Worm (Caenorhabditis elegans) whole organism, L4 larva: ENCODE data around the gene sdz-26.

Experiments used
- D1046.2 ChIP-seq: fragments of 200-800 bp; sonication (Bioruptor generic); IDR thresholded peaks from 2 replicates; pipeline ENCODE4 v1.3.6; 2022; ENCODE audit warnings: missing genetic modification characterization, missing compliant biosample characterization
- F26F4.8 ChIP-seq: fragments of 200-800 bp; sonication (Bioruptor generic); conservative IDR thresholded peaks from 2 replicates; pipeline ENCODE4 v1.3.6; 2022; ENCODE audit warnings: missing genetic modification characterization, missing compliant biosample characterization
- F37D6.2 ChIP-seq: sonication (generic microtip); optimal IDR thresholded peaks from 2 replicates; lab custom pipeline; 2016; ENCODE audit warnings: mild to moderate bottlenecking, missing genetic modification characterization, missing compliant biosample characterization
- F44E2.7 ChIP-seq: fragments of 200-800 bp; sonication (Bioruptor generic); IDR thresholded peaks from 2 replicates; pipeline ENCODE4 v2.1.2; 2022; ENCODE audit warnings: missing genetic modification characterization, missing compliant biosample characterization
- T20F7.1 ChIP-seq: fragments of 200-800 bp; sonication (Bioruptor generic); optimal IDR thresholded peaks from 2 replicates; lab custom pipeline; 2018; ENCODE audit warnings: mild to moderate bottlenecking, missing genetic modification characterization, missing compliant biosample characterization
- T26A8.4 ChIP-seq: fragments of 200-800 bp; sonication (Bioruptor generic); IDR thresholded peaks from 2 replicates; pipeline ENCODE4 v1.3.6; 2022; ENCODE audit warnings: missing genetic modification characterization, missing compliant biosample characterization
- Y48G9A.11 ChIP-seq: fragments of 200-800 bp; sonication (Bioruptor generic); IDR thresholded peaks from 2 replicates; pipeline ENCODE4 v1.3.6; 2022; ENCODE audit warnings: missing genetic modification reagents, missing genetic modification characterization, missing compliant biosample characterization
- ZK337.2 ChIP-seq: fragments of 200-800 bp; sonication (Bioruptor generic); IDR thresholded peaks from 2 replicates; pipeline ENCODE4 v1.3.6; 2022; ENCODE audit warnings: missing genetic modification reagents, missing genetic modification characterization, missing compliant biosample characterization
- ZK546.5 ChIP-seq, 2 experiments: sonication (generic microtip); optimal IDR thresholded peaks; 2 replicates each; lab custom pipeline; 2017; ENCODE audit warnings: missing biosample characterization in 2 of 2, missing genetic modification characterization in 2 of 2
- aha-1 ChIP-seq: fragments of 150-350 bp; peaks from one replicate; lab custom pipeline; 2014; ENCODE audit warnings: missing biosample characterization, missing genetic modification characterization
- ceh-44 ChIP-seq: fragments of 200-800 bp; sonication (Bioruptor generic); IDR thresholded peaks from 2 replicates; pipeline ENCODE4 v1.3.6; 2022; ENCODE audit warnings: missing genetic modification reagents, missing genetic modification characterization, missing compliant biosample characterization
- cey-2 ChIP-seq: sonication (generic microtip); optimal IDR thresholded peaks from 3 replicates; lab custom pipeline; 2017; ENCODE audit warnings: missing genetic modification characterization, mild to moderate bottlenecking, missing compliant biosample characterization, antibody characterized with exemption, borderline replicate concordance; ENCODE audit not compliant: insufficient read depth
- daf-16 ChIP-seq, 3 experiments: sonication (generic microtip); optimal IDR thresholded peaks; 2 replicates each; lab custom pipeline; 2016 to 2017; ENCODE audit warnings: missing genetic modification characterization in 3 of 3, missing genetic modification reagents in 3 of 3, mild to moderate bottlenecking in 2 of 3, missing compliant biosample characterization in 2 of 3, missing biosample characterization in 1 of 3, moderate library complexity in 1 of 3
- daf-19 ChIP-seq: fragments of 200-800 bp; sonication (Bioruptor generic); conservative IDR thresholded peaks from 2 replicates; pipeline ENCODE4 v1.3.6; 2022; ENCODE audit warnings: missing genetic modification characterization, missing compliant biosample characterization
- daf-8 ChIP-seq: fragments of 200-800 bp; sonication (Bioruptor generic); IDR thresholded peaks from 2 replicates; pipeline ENCODE4 v1.3.6; 2022; ENCODE audit warnings: missing genetic modification characterization, missing compliant biosample characterization
- dmd-6 ChIP-seq: fragments of 200-800 bp; sonication (Bioruptor generic); IDR thresholded peaks from 2 replicates; pipeline ENCODE4 v1.3.6; 2022; ENCODE audit warnings: missing genetic modification reagents, missing genetic modification characterization, missing compliant biosample characterization
- dmd-8 ChIP-seq: fragments of 200-800 bp; sonication (Bioruptor generic); IDR thresholded peaks from 2 replicates; pipeline ENCODE4 v1.3.6; 2022; ENCODE audit warnings: missing genetic modification characterization, missing compliant biosample characterization
- dve-1 ChIP-seq: sonication (generic microtip); optimal IDR thresholded peaks from 2 replicates; lab custom pipeline; 2017; ENCODE audit warnings: antibody characterized with exemption, mild to moderate bottlenecking, missing genetic modification characterization, missing compliant biosample characterization; ENCODE audit not compliant: insufficient read depth
- fkh-10 ChIP-seq: fragments of 150-350 bp; optimal IDR thresholded peaks from 2 replicates; lab custom pipeline; 2014; ENCODE audit warnings: missing biosample characterization, missing genetic modification reagents, missing genetic modification characterization
- gei-8 ChIP-seq: fragments of 200-800 bp; sonication (Bioruptor generic); optimal IDR thresholded peaks from 2 replicates; lab custom pipeline; 2018; ENCODE audit warnings: mild to moderate bottlenecking, missing genetic modification characterization, missing compliant biosample characterization
- hlh-11 ChIP-seq: fragments of 200-800 bp; sonication (Bioruptor generic); optimal IDR thresholded peaks from 2 replicates; lab custom pipeline; 2018; ENCODE audit warnings: mild to moderate bottlenecking, missing genetic modification characterization, missing compliant biosample characterization
- hlh-30 ChIP-seq: sonication (generic microtip); optimal IDR thresholded peaks from 2 replicates; lab custom pipeline; 2017; ENCODE audit warnings: antibody characterized with exemption, mild to moderate bottlenecking, missing genetic modification characterization, missing compliant biosample characterization; ENCODE audit not compliant: insufficient read depth
- lin-38 ChIP-seq: fragments of 200-800 bp; sonication (Bioruptor generic); IDR thresholded peaks from 2 replicates; pipeline ENCODE4 v1.3.6; 2022; ENCODE audit warnings: missing genetic modification reagents, missing genetic modification characterization, missing compliant biosample characterization
- lin-39 ChIP-seq: fragments of 150-350 bp; optimal IDR thresholded peaks from 2 replicates; lab custom pipeline; 2014; ENCODE audit warnings: missing biosample characterization, missing genetic modification reagents, missing genetic modification characterization
- lsy-2 ChIP-seq, 2 experiments: fragments of 150-350 bp in 1 of 2; sonication (generic microtip) in 1 of 2; optimal IDR thresholded peaks; 2 replicates each; lab custom pipeline; 2014 to 2017; ENCODE audit warnings: missing biosample characterization in 2 of 2, missing genetic modification characterization in 2 of 2
- madf-9 ChIP-seq: fragments of 200-800 bp; sonication (Bioruptor generic); conservative IDR thresholded peaks from 2 replicates; pipeline ENCODE4 v1.3.6; 2022; ENCODE audit warnings: missing genetic modification reagents, missing genetic modification characterization, missing compliant biosample characterization
- mdl-1 ChIP-seq, 2 experiments: fragments of 150-350 bp in 1 of 2; sonication (generic microtip) in 1 of 2; optimal IDR thresholded peaks; 2 replicates each; lab custom pipeline; 2014 to 2017; ENCODE audit warnings: missing biosample characterization in 2 of 2, missing genetic modification characterization in 2 of 2
- mdt-29 ChIP-seq: fragments of 200-800 bp; sonication (Bioruptor generic); IDR thresholded peaks from 2 replicates; pipeline ENCODE4 v1.3.6; 2022; ENCODE audit warnings: missing genetic modification reagents, missing genetic modification characterization, missing compliant biosample characterization
- mep-1 ChIP-seq: fragments of 150-350 bp; sonication (generic microtip); optimal IDR thresholded peaks from 3 replicates; lab custom pipeline; 2014; ENCODE audit warnings: missing biosample characterization, missing genetic modification characterization
- mes-2 ChIP-seq: sonication (generic microtip); optimal IDR thresholded peaks from 2 replicates; lab custom pipeline; 2016; ENCODE audit warnings: missing genotype, mild to moderate bottlenecking, missing genetic modification characterization, missing compliant biosample characterization; ENCODE audit not compliant: poor library complexity, severe bottlenecking
- mxl-3 ChIP-seq: fragments of 200-800 bp; sonication (Bioruptor generic); optimal IDR thresholded peaks from 2 replicates; lab custom pipeline; 2018; ENCODE audit warnings: mild to moderate bottlenecking, missing genetic modification characterization, missing compliant biosample characterization
- nhr-11 ChIP-seq: fragments of 150-350 bp; optimal IDR thresholded peaks from 2 replicates; lab custom pipeline; 2014; ENCODE audit warnings: missing biosample characterization, missing genetic modification characterization
- nhr-28 ChIP-seq: fragments of 150-350 bp; optimal IDR thresholded peaks from 2 replicates; lab custom pipeline; 2014; ENCODE audit warnings: missing biosample characterization, missing genetic modification characterization
- nhr-48 ChIP-seq: sonication (generic microtip); optimal IDR thresholded peaks from 2 replicates; lab custom pipeline; 2016; ENCODE audit warnings: mild to moderate bottlenecking, missing genetic modification characterization, missing compliant biosample characterization
- nhr-6 ChIP-seq: fragments of 150-350 bp; optimal IDR thresholded peaks from 2 replicates; lab custom pipeline; 2014; ENCODE audit warnings: missing biosample characterization, missing genetic modification characterization
- nhr-77 ChIP-seq: fragments of 150-350 bp; optimal IDR thresholded peaks from 2 replicates; lab custom pipeline; 2014; ENCODE audit warnings: missing biosample characterization, missing genetic modification characterization
- php-3 ChIP-seq: fragments of 200-800 bp; sonication (Bioruptor generic); IDR thresholded peaks from 2 replicates; pipeline ENCODE4 v1.3.6; 2022; ENCODE audit warnings: missing genetic modification reagents, missing genetic modification characterization, missing compliant biosample characterization
- pqm-1 ChIP-seq: sonication (generic microtip); optimal IDR thresholded peaks from 2 replicates; lab custom pipeline; 2017; ENCODE audit warnings: missing biosample characterization, missing genetic modification characterization
- rbr-2 ChIP-seq: sonication (generic microtip); optimal IDR thresholded peaks from 2 replicates; lab custom pipeline; 2016; ENCODE audit warnings: missing genotype, missing genetic modification characterization, missing compliant biosample characterization
- saeg-2 ChIP-seq: fragments of 200-800 bp; sonication (Bioruptor generic); IDR thresholded peaks from 2 replicates; pipeline ENCODE4 v1.3.6; 2022; ENCODE audit warnings: missing genetic modification reagents, missing genetic modification characterization, missing compliant biosample characterization
- skn-1 ChIP-seq: fragments of 150-350 bp; optimal IDR thresholded peaks from 2 replicates; lab custom pipeline; 2014; ENCODE audit warnings: missing biosample characterization, missing genetic modification characterization
- spr-3 ChIP-seq: fragments of 200-800 bp; sonication (Bioruptor generic); optimal IDR thresholded peaks from 2 replicates; lab custom pipeline; 2018; ENCODE audit warnings: mild to moderate bottlenecking, missing genetic modification characterization, missing compliant biosample characterization
- tra-1 ChIP-seq: fragments of 200-800 bp; sonication (Bioruptor generic); IDR thresholded peaks from 2 replicates; pipeline ENCODE4 v1.3.6; 2022; ENCODE audit warnings: missing genetic modification reagents, missing genetic modification characterization, missing compliant biosample characterization
- unc-62 ChIP-seq, 3 experiments: fragments of 150-350 bp in 1 of 3; sonication (generic microtip); optimal IDR thresholded peaks in 2 of 3; peaks in 1 of 3; 1 replicate in 1 of 3; 2 replicates in 2 of 3; lab custom pipeline; 2014 to 2017; ENCODE audit warnings: missing biosample characterization in 3 of 3, missing genetic modification characterization in 3 of 3, missing genetic modification reagents in 3 of 3, missing genotype in 1 of 3
- vab-7 ChIP-seq: fragments of 200-800 bp; sonication (Bioruptor generic); IDR thresholded peaks from 2 replicates; pipeline ENCODE4 v1.3.6; 2022; ENCODE audit warnings: missing genetic modification reagents, missing genetic modification characterization, missing compliant biosample characterization
- zag-1 ChIP-seq: fragments of 150-350 bp; optimal IDR thresholded peaks from 2 replicates; lab custom pipeline; 2014; ENCODE audit warnings: missing biosample characterization, missing genetic modification characterization
- zfp-2 ChIP-seq: sonication (generic microtip); optimal IDR thresholded peaks from 2 replicates; lab custom pipeline; 2016; ENCODE audit warnings: mild to moderate bottlenecking, missing genetic modification characterization, missing compliant biosample characterization
- zip-11 ChIP-seq: fragments of 200-800 bp; sonication (Bioruptor generic); IDR thresholded peaks from 2 replicates; pipeline ENCODE4 v1.3.6; 2022; ENCODE audit warnings: missing genetic modification characterization, missing compliant biosample characterization
- ztf-11 ChIP-seq: fragments of 150-350 bp; optimal IDR thresholded peaks from 2 replicates; lab custom pipeline; 2014; ENCODE audit warnings: missing biosample characterization, missing genetic modification characterization

The sdz-26 gene

ce11 chrII:14365182-14365751, 16.3 kb upstream of the sdz-26 start, which contains the start of gene imb-2:
TSS of gene imb-2 (plus strand) at chrII:14365701.
- TF ChIP-seq daf-19 (GFP tag; lab: Robert Waterston, UW) = no peak
- no peak for TF ChIP-seq saeg-2
- no peak for TF ChIP-seq pqm-1 (tag; lab: Kevin White, UChicago)
- no peak for TF ChIP-seq daf-16 (GFP tag; optimal IDR thresholded peaks at IDR 0.05; lab: Kevin White, UChicago)
- peak; percentile 48 for TF ChIP-seq daf-16 (tag; optimal IDR thresholded peaks at IDR 0.05; lab: Kevin White, UChicago)
- TF ChIP-seq aha-1 (tag; lab: Kevin White, UChicago) = peak; percentile 83
- peak; percentile 25 for TF ChIP-seq F37D6.2 (tag; lab: Kevin White, UChicago)
- TF ChIP-seq lin-39 (tag; lab: Kevin White, UChicago) = no peak
- no peak for TF ChIP-seq D1046.2 (GFP tag; lab: Robert Waterston, UW)
- no peak for TF ChIP-seq mdt-29 (GFP tag; lab: Robert Waterston, UW)
- peak; percentile 66 for TF ChIP-seq hlh-30 (tag; lab: Kevin White, UChicago)
- TF ChIP-seq spr-3 (GFP tag; lab: Kevin White, UChicago) = no peak
- TF ChIP-seq vab-7 (GFP tag; lab: Robert Waterston, UW) = peak; percentile 38; the same call in 1 of the 2 replicates
- no peak for TF ChIP-seq zfp-2
- no peak for TF ChIP-seq ztf-11
- TF ChIP-seq nhr-77 (tag; lab: Kevin White, UChicago) = peak; percentile 85
- peak; percentile 61 for TF ChIP-seq lin-38 (GFP tag; lab: Robert Waterston, UW)
- TF ChIP-seq madf-9 = no peak
- TF ChIP-seq nhr-11 (tag; lab: Kevin White, UChicago) = peak; percentile 12
- no peak for TF ChIP-seq zip-11 (GFP tag; lab: Robert Waterston, UW)
- no peak for TF ChIP-seq ZK337.2 (GFP tag; lab: Robert Waterston, UW)
- TF ChIP-seq rbr-2 (tag; lab: Kevin White, UChicago) = peak; percentile 57
- TF ChIP-seq tra-1 = no peak
- peak; percentile 50 for TF ChIP-seq nhr-6
- TF ChIP-seq hlh-11 (tag; lab: Kevin White, UChicago) = peak; percentile 26
- TF ChIP-seq fkh-10 (GFP tag; lab: Kevin White, UChicago) = peak; percentile 67
- TF ChIP-seq php-3 (GFP tag; lab: Robert Waterston, UW) = no peak
- no peak for TF ChIP-seq cey-2 (tag; lab: Kevin White, UChicago)
- TF ChIP-seq F26F4.8 (GFP tag; lab: Robert Waterston, UW) = no peak
- TF ChIP-seq mdl-1 (tag; optimal IDR thresholded peaks at IDR 0.05; lab: Kevin White, UChicago) = peak in 1 of 2 experiments; percentile 16
- TF ChIP-seq Y48G9A.11 = no peak
- no peak for TF ChIP-seq gei-8 (GFP tag; lab: Kevin White, UChicago)
- TF ChIP-seq lsy-2 (tag; optimal IDR thresholded peaks at IDR 0.05; lab: Kevin White, UChicago) = peak in 1 of 2 experiments; percentile 91
- TF ChIP-seq mxl-3 (GFP tag; lab: Kevin White, UChicago) = peak; percentile 13
- TF ChIP-seq unc-62 (GFP tag; optimal IDR thresholded peaks at IDR 0.05 in 1 of 2; lab: Kevin White, UChicago) = peak in 1 of 2 experiments; percentile 84
- TF ChIP-seq unc-62 (tag; optimal IDR thresholded peaks at IDR 0.05; lab: Kevin White, UChicago) = no peak
- TF ChIP-seq daf-8 (GFP tag; lab: Robert Waterston, UW) = no peak
- 0 out of 2 replicates have a peak, but pooled peaks have one; percentile 16 for TF ChIP-seq dmd-6
- no peak for TF ChIP-seq T26A8.4
- no peak for TF ChIP-seq F44E2.7 (GFP tag; lab: Robert Waterston, UW)
- TF ChIP-seq mep-1 = peak; percentile 76
- peak; percentile 70 for TF ChIP-seq mes-2 (tag; lab: Kevin White, UChicago)
- no peak for TF ChIP-seq ZK546.5 (tag; optimal IDR thresholded peaks at IDR 0.05; lab: Kevin White, UChicago)
- TF ChIP-seq ceh-44 (GFP tag; lab: Robert Waterston, UW) = no peak
- no peak for TF ChIP-seq dmd-8
- TF ChIP-seq nhr-48 (tag; lab: Kevin White, UChicago) = no peak
- TF ChIP-seq nhr-28 = peak; percentile 13
- TF ChIP-seq skn-1 = no peak
- no peak for TF ChIP-seq zag-1
- no peak for TF ChIP-seq T20F7.1
- peak; percentile 45 for TF ChIP-seq dve-1
